Fruit fly (Drosophila melanogaster) whole organism, embryonic: ENCODE measurements around the gene CG31141.

Experiments used
- Abd-B ChIP-seq: fragments of 200-800 bp; sonication (Bioruptor generic); optimal IDR thresholded peaks from 2 replicates; lab custom pipeline; 2018; ENCODE audit warnings: missing biosample characterization, mild to moderate bottlenecking, missing genetic modification characterization, moderate library complexity
- Antp ChIP-seq: fragments of 200-800 bp; sonication (Bioruptor generic); optimal IDR thresholded peaks from 3 replicates; lab custom pipeline; 2016; ENCODE audit warnings: missing biosample characterization, missing genetic modification characterization
- Blimp-1 ChIP-seq: fragments of 200-800 bp; sonication (Bioruptor generic); optimal IDR thresholded peaks from 3 replicates; lab custom pipeline; 2018; ENCODE audit warnings: missing biosample characterization, missing genetic modification characterization, mild to moderate bottlenecking, moderate library complexity, missing genetic modification reagents
- CG10959 ChIP-seq: fragments of 200-800 bp; sonication (Bioruptor generic); IDR thresholded peaks from 2 replicates; pipeline ENCODE4 v1.3.6; 2022; ENCODE audit warnings: missing biosample characterization, missing genetic modification characterization
- CG10979 ChIP-seq: fragments of 200-800 bp; sonication (Bioruptor generic); optimal IDR thresholded peaks from 2 replicates; lab custom pipeline; 2018; ENCODE audit warnings: missing biosample characterization, mild to moderate bottlenecking, missing genetic modification characterization, moderate library complexity
- CG11504 ChIP-seq: fragments of 200-800 bp; sonication (Bioruptor generic); optimal IDR thresholded peaks from 3 replicates; lab custom pipeline; 2019; ENCODE audit warnings: missing biosample characterization, mild to moderate bottlenecking, missing genetic modification characterization, moderate library complexity
- CG12744 ChIP-seq: fragments of 200-800 bp; sonication (Bioruptor generic); optimal IDR thresholded peaks from 2 replicates; lab custom pipeline; 2016; ENCODE audit warnings: missing biosample characterization, missing genetic modification characterization
- CG13123 ChIP-seq: fragments of 200-800 bp; sonication (Bioruptor generic); optimal IDR thresholded peaks from 2 replicates; lab custom pipeline; 2016; ENCODE audit warnings: missing biosample characterization, missing genetic modification characterization
- CG13424 ChIP-seq: fragments of 200-800 bp; sonication (Bioruptor generic); optimal IDR thresholded peaks from 2 replicates; lab custom pipeline; 2019; ENCODE audit warnings: missing biosample characterization, mild to moderate bottlenecking, missing genetic modification characterization, moderate library complexity
- CG13624 ChIP-seq: fragments of 200-800 bp; sonication (Bioruptor generic); optimal IDR thresholded peaks from 2 replicates; lab custom pipeline; 2016; ENCODE audit warnings: missing biosample characterization, missing genetic modification characterization
- CG15601 ChIP-seq: fragments of 200-800 bp; sonication (Bioruptor generic); optimal IDR thresholded peaks from 3 replicates; lab custom pipeline; 2019; ENCODE audit warnings: missing biosample characterization, mild to moderate bottlenecking, missing genetic modification characterization, moderate library complexity
- CG15696 ChIP-seq: fragments of 200-800 bp; sonication (Bioruptor generic); optimal IDR thresholded peaks from 2 replicates; lab custom pipeline; 2019; ENCODE audit warnings: missing biosample characterization, mild to moderate bottlenecking, missing genetic modification characterization, moderate library complexity
- CG16813 ChIP-seq: fragments of 200-800 bp; sonication (Bioruptor generic); IDR thresholded peaks from 3 replicates; pipeline ENCODE4 v1.3.6; 2022; ENCODE audit warnings: missing biosample characterization, missing genetic modification characterization; ENCODE audit not compliant: partially characterized antibody
- CG2116 ChIP-seq: fragments of 200-800 bp; sonication (Bioruptor generic); optimal IDR thresholded peaks from 3 replicates; lab custom pipeline; 2018; ENCODE audit warnings: missing biosample characterization, mild to moderate bottlenecking, missing genetic modification characterization
- CG3838 ChIP-seq: fragments of 200-800 bp; sonication (Bioruptor generic); optimal IDR thresholded peaks from 3 replicates; lab custom pipeline; 2016; ENCODE audit warnings: missing biosample characterization, missing genetic modification characterization
- CG42726 ChIP-seq: fragments of 200-800 bp; sonication (Bioruptor generic); IDR thresholded peaks from 2 replicates; pipeline ENCODE4 v1.3.6; 2022; ENCODE audit warnings: missing biosample characterization, missing genetic modification characterization; ENCODE audit not compliant: partially characterized antibody
- CG4707 ChIP-seq: fragments of 200-800 bp; sonication (Bioruptor generic); optimal IDR thresholded peaks from 2 replicates; lab custom pipeline; 2018; ENCODE audit warnings: missing biosample characterization, mild to moderate bottlenecking, missing genetic modification characterization, moderate library complexity
- CG5245 ChIP-seq: fragments of 200-800 bp; sonication (Bioruptor generic); optimal IDR thresholded peaks from 3 replicates; lab custom pipeline; 2016; ENCODE audit warnings: missing biosample characterization, missing genetic modification characterization
- CG6689 ChIP-seq: fragments of 200-800 bp; sonication (Bioruptor generic); IDR thresholded peaks from 2 replicates; pipeline ENCODE4 v1.3.6; 2022; ENCODE audit warnings: missing biosample characterization, missing genetic modification characterization
- CG7271 ChIP-seq: fragments of 200-800 bp; sonication (Bioruptor generic); optimal IDR thresholded peaks from 2 replicates; lab custom pipeline; 2018; ENCODE audit warnings: missing biosample characterization, mild to moderate bottlenecking, missing genetic modification characterization, moderate library complexity
- CG8359 ChIP-seq: fragments of 200-800 bp; sonication (Bioruptor generic); optimal IDR thresholded peaks from 2 replicates; lab custom pipeline; 2017; ENCODE audit warnings: missing biosample characterization, mild to moderate bottlenecking, missing genetic modification characterization, borderline replicate concordance
- CkIIα-i1 ChIP-seq: fragments of 200-800 bp; sonication (Bioruptor generic); IDR thresholded peaks from 2 replicates; pipeline ENCODE4 v1.3.6; 2022; ENCODE audit warnings: missing biosample characterization, missing genetic modification characterization
- D19B ChIP-seq: fragments of 200-800 bp; sonication (Bioruptor generic); optimal IDR thresholded peaks from 2 replicates; lab custom pipeline; 2017; ENCODE audit warnings: missing biosample characterization, mild to moderate bottlenecking, missing genetic modification characterization
- HLH54F ChIP-seq: fragments of 200-800 bp; sonication (Bioruptor generic); optimal IDR thresholded peaks from 3 replicates; lab custom pipeline; 2016; ENCODE audit warnings: missing biosample characterization, missing genetic modification characterization
- Hand ChIP-seq: fragments of 200-800 bp; sonication (Bioruptor generic); optimal IDR thresholded peaks from 2 replicates; lab custom pipeline; 2017; ENCODE audit warnings: mild to moderate bottlenecking, missing biosample characterization, missing genetic modification reagents, missing genetic modification characterization
- Hr78 ChIP-seq, 2 experiments: fragments of 200-800 bp in 1 of 2; fragments of >200 bp in 1 of 2; sonication (Bioruptor generic) in 1 of 2; optimal IDR thresholded peaks; 2 replicates each; lab custom pipeline; 2017 to 2019; ENCODE audit warnings: missing biosample characterization in 2 of 2, missing genetic modification characterization in 2 of 2, mild to moderate bottlenecking in 1 of 2, moderate library complexity in 1 of 2
- Max ChIP-seq: fragments of 200-800 bp; sonication (Bioruptor generic); optimal IDR thresholded peaks from 2 replicates; lab custom pipeline; 2016; ENCODE audit warnings: missing biosample characterization, mild to moderate bottlenecking, missing genetic modification characterization
- PHDP ChIP-seq: fragments of 200-800 bp; sonication (Bioruptor generic); optimal IDR thresholded peaks from 3 replicates; lab custom pipeline; 2018; ENCODE audit warnings: missing biosample characterization, mild to moderate bottlenecking, missing genetic modification characterization, moderate library complexity
- Ravus ChIP-seq: fragments of 200-800 bp; sonication (Bioruptor generic); IDR thresholded peaks from 2 replicates; pipeline ENCODE4 v1.3.6; 2022; ENCODE audit warnings: missing biosample characterization, missing genetic modification characterization
- Stat92E ChIP-seq, 3 experiments: fragments of >200 bp in 2 of 3; fragments of 200-800 bp in 1 of 3; sonication (Bioruptor generic) in 1 of 3; optimal IDR thresholded peaks; 2 replicates each; lab custom pipeline; 2017 to 2019; ENCODE audit warnings: missing biosample characterization in 3 of 3, missing genetic modification characterization in 3 of 3, mild to moderate bottlenecking in 1 of 3, moderate library complexity in 1 of 3
- Taf1 ChIP-seq: fragments of 200-800 bp; sonication (Bioruptor generic); IDR thresholded peaks from 2 replicates; pipeline ENCODE4 v1.3.6; 2022; ENCODE audit warnings: missing biosample characterization, missing genetic modification characterization
- amos ChIP-seq: fragments of 200-800 bp; sonication (Bioruptor generic); IDR thresholded peaks from 2 replicates; pipeline ENCODE4 v1.3.6; 2022; ENCODE audit warnings: missing biosample characterization, missing genetic modification characterization; ENCODE audit not compliant: partially characterized antibody
- cato ChIP-seq: fragments of 200-800 bp; sonication (Bioruptor generic); optimal IDR thresholded peaks from 2 replicates; lab custom pipeline; 2016; ENCODE audit warnings: missing biosample characterization, missing genetic modification characterization, borderline replicate concordance
- crp ChIP-seq, 2 experiments: fragments of 200-800 bp; sonication (Bioruptor generic); optimal IDR thresholded peaks; 2 replicates in 1 of 2; 3 replicates in 1 of 2; lab custom pipeline; 2017; ENCODE audit warnings: missing biosample characterization in 2 of 2, missing genetic modification characterization in 2 of 2, mild to moderate bottlenecking in 1 of 2, moderate library complexity in 1 of 2
- dmrt11E ChIP-seq: fragments of 200-800 bp; sonication (Bioruptor generic); optimal IDR thresholded peaks from 3 replicates; lab custom pipeline; 2018; ENCODE audit warnings: missing biosample characterization, mild to moderate bottlenecking, missing genetic modification characterization, moderate library complexity
- eve ChIP-seq, 2 experiments: fragments of >200 bp; optimal IDR thresholded peaks; 2 replicates each; lab custom pipeline; 2017; ENCODE audit warnings: missing biosample characterization in 2 of 2, missing genetic modification characterization in 2 of 2
- exex ChIP-seq: fragments of 200-800 bp; sonication (Bioruptor generic); optimal IDR thresholded peaks from 4 replicates; lab custom pipeline; 2018; ENCODE audit warnings: missing biosample characterization, mild to moderate bottlenecking, missing genetic modification characterization, moderate library complexity
- fd96Cb ChIP-seq: fragments of 200-800 bp; sonication (Bioruptor generic); optimal IDR thresholded peaks from 2 replicates; lab custom pipeline; 2018; ENCODE audit warnings: missing biosample characterization, mild to moderate bottlenecking, missing genetic modification characterization, moderate library complexity
- gce ChIP-seq: fragments of 200-800 bp; sonication (Bioruptor generic); IDR thresholded peaks from 3 replicates; pipeline ENCODE4 v1.3.6; 2022; ENCODE audit warnings: missing biosample characterization, missing genetic modification characterization
- grn ChIP-seq: fragments of 200-800 bp; sonication (Bioruptor generic); optimal IDR thresholded peaks from 3 replicates; lab custom pipeline; 2017; ENCODE audit warnings: missing biosample characterization, missing genetic modification characterization
- hb ChIP-seq: fragments of 200-800 bp; sonication (Bioruptor generic); IDR thresholded peaks from 3 replicates; pipeline ENCODE4 v1.3.6; 2022; ENCODE audit warnings: missing biosample characterization, missing genetic modification characterization; ENCODE audit not compliant: partially characterized antibody
- jing ChIP-seq: fragments of 200-800 bp; sonication (Bioruptor generic); optimal IDR thresholded peaks from 2 replicates; lab custom pipeline; 2018; ENCODE audit warnings: missing biosample characterization, mild to moderate bottlenecking, missing genetic modification characterization
- lmd ChIP-seq: fragments of 200-800 bp; sonication (Bioruptor generic); IDR thresholded peaks from 2 replicates; pipeline ENCODE4 v1.3.6; 2022; ENCODE audit warnings: missing biosample characterization, missing genetic modification characterization
- luna ChIP-seq: fragments of 200-800 bp; sonication (Bioruptor generic); optimal IDR thresholded peaks from 2 replicates; lab custom pipeline; 2016; ENCODE audit warnings: missing biosample characterization, missing genetic modification characterization
- nerfin-1 ChIP-seq: fragments of 200-800 bp; sonication (Bioruptor generic); optimal IDR thresholded peaks from 3 replicates; lab custom pipeline; 2019; ENCODE audit warnings: missing biosample characterization, mild to moderate bottlenecking, missing genetic modification characterization, moderate library complexity
- unc-4 ChIP-seq: fragments of 200-800 bp; sonication (Bioruptor generic); IDR thresholded peaks from 2 replicates; pipeline ENCODE4 v1.3.6; 2022; ENCODE audit warnings: missing biosample characterization, missing genetic modification characterization; ENCODE audit not compliant: partially characterized antibody
- wek ChIP-seq: fragments of 200-800 bp; sonication (Bioruptor generic); optimal IDR thresholded peaks from 3 replicates; lab custom pipeline; 2018; ENCODE audit warnings: missing biosample characterization, mild to moderate bottlenecking, missing genetic modification characterization, moderate library complexity

Gene CG31141

DNA sequence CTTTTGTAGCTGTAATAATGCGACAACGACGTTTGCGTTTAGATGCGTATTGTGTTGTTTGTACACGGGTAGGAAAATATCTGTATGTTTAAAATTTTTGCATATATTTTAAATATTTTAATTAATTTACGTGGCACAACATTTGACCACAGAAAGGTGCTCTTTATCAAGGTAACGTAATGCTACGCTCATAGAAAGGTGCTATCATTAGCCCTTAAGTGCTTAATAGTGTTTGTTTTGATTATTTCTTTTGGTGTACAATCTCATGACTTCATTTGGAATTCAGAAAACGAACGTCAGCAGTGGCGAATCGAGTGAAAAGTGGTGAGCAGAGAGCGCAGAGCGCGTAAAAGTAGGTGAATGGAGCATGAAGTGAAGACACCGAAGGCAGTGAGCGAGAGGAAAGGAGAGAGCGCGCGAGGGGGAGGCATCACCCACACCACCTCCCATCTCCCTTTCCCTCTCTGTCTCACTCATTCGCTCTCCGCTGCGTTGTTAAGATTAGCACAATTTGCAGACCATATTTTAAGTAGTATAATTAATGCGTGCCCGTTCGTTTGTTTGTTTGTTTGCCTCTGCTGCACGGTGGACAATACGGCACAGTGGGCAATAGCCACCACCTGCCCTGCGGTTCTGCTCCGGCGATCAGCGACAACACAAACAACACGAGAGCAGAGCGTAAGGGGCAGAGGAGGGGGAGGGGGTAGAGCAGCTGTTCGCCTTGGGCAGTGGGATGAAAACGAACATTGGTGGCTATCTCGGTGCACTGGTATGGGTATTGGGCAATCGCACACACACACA lies 1.2 kb upstream of the CG31141 start (continued):
- TF ChIP-seq CkIIα-i1 (GFP tag; lab: Robert Waterston, UW) (no peak), grn (GFP tag; lab: Kevin White, UChicago) (peak; percentile 3), CG13123 (GFP tag; lab: Kevin White, UChicago) (no peak), CG15696 (tag; lab: Kevin White, UChicago) (no peak), CG12744 (no peak), unc-4 (no peak), Antp (GFP tag; lab: Kevin White, UChicago) (no peak), Max (GFP tag; lab: Kevin White, UChicago) (no peak), Ravus (GFP tag; lab: Robert Waterston, UW) (no peak), Hand (GFP tag; lab: Kevin White, UChicago) (no peak), fd96Cb (tag; lab: Kevin White, UChicago) (peak; percentile 53), CG42726 (no peak), lmd (GFP tag; lab: Robert Waterston, UW) (peak; percentile 52; the same call in 1 of the 2 replicates), CG13624 (GFP tag; lab: Kevin White, UChicago) (no peak), D19B (GFP tag; lab: Kevin White, UChicago) (no peak), CG4707 (GFP tag; lab: Kevin White, UChicago) (peak; percentile 97), HLH54F (GFP tag; lab: Kevin White, UChicago) (peak; percentile 4), CG10959 (no peak), nerfin-1 (tag; lab: Kevin White, UChicago) (no peak), CG3838 (GFP tag; lab: Kevin White, UChicago) (no peak), Taf1 (GFP tag; lab: Robert Waterston, UW) (peak; percentile 43; the same call in 1 of the 2 replicates), CG16813 (GFP tag; lab: Robert Waterston, UW) (no peak), eve (GFP tag; optimal IDR thresholded peaks at IDR 0.05; lab: Kevin White, UChicago) (no peak), gce (GFP tag; lab: Robert Waterston, UW) (no peak), amos (GFP tag; lab: Robert Waterston, UW) (no peak), CG10979 (tag; lab: Kevin White, UChicago) (peak; percentile 27), CG2116 (GFP tag; lab: Kevin White, UChicago) (no peak), luna (GFP tag; lab: Kevin White, UChicago) (no peak), CG13424 (tag; lab: Kevin White, UChicago) (peak; percentile 51), CG11504 (tag; lab: Kevin White, UChicago) (peak; percentile 59), PHDP (tag; lab: Kevin White, UChicago) (peak; percentile 42), Stat92E (GFP tag; optimal IDR thresholded peaks at IDR 0.05; lab: Kevin White, UChicago) (no peak), jing (GFP tag; lab: Kevin White, UChicago) (peak; percentile 55), Hr78 (GFP tag; optimal IDR thresholded peaks at IDR 0.05; lab: Kevin White, UChicago) (peak in 1 of 2 experiments; percentile 6), dmrt11E (no peak), CG6689 (GFP tag; lab: Robert Waterston, UW) (peak; percentile 81), cato (no peak), CG8359 (GFP tag; lab: Kevin White, UChicago) (no peak), wek (GFP tag; lab: Kevin White, UChicago) (no peak), crp (GFP tag; optimal IDR thresholded peaks at IDR 0.05; lab: Kevin White, UChicago) (peak in 1 of 2 experiments; percentile 79), Blimp-1 (GFP tag; lab: Kevin White, UChicago) (peak; percentile 38), hb (GFP tag; lab: Robert Waterston, UW) (no peak), CG7271 (tag; lab: Kevin White, UChicago) (no peak), Abd-B (GFP tag; lab: Kevin White, UChicago) (no peak), exex (tag; lab: Kevin White, UChicago) (no peak), CG5245 (GFP tag; lab: Kevin White, UChicago) (no peak), CG15601 (no peak)
